Fruit fly (Drosophila melanogaster): Measurements from ENCODE around the gene CG31668.
A peak's percentile ranks its signal among the peaks of the same experiment; 100 is the strongest.

Gene CG31668

dm6 chr2L:2179366-2179765 lies 26.6 kb downstream of the CG31668 start (continued):
- 0 out of 2 replicates have a peak, but pooled peaks have one; percentile 20 for TF ChIP-seq gt (GFP tag; IDR thresholded peaks at IDR 0.05)
- peak; percentile 81 for TF ChIP-seq CG1647 (GFP tag; optimal IDR thresholded peaks at IDR 0.05)
- TF ChIP-seq toy (GFP tag; IDR thresholded peaks at IDR 0.05) = 0 out of 2 replicates have a peak, but pooled peaks have one; percentile 44
- TF ChIP-seq CG15696 (tag; optimal IDR thresholded peaks at IDR 0.05) = peak; percentile 14
- peak; percentile 47 for TF ChIP-seq CG14050 (GFP tag; IDR thresholded peaks at IDR 0.05)
- peak; percentile 40 for TF ChIP-seq CG1602 (GFP tag; optimal IDR thresholded peaks at IDR 0.05)
- TF ChIP-seq Meics (GFP tag; optimal IDR thresholded peaks at IDR 0.05) = peak; percentile 80
- peak; percentile 84 for TF ChIP-seq CG32532 (GFP tag; IDR thresholded peaks at IDR 0.05)
- TF ChIP-seq CG2120 (GFP tag; optimal IDR thresholded peaks at IDR 0.05) = peak; percentile 91
- TF ChIP-seq gce (GFP tag; IDR thresholded peaks at IDR 0.05) = no peak
- TF ChIP-seq HLH54F (GFP tag; optimal IDR thresholded peaks at IDR 0.05) = peak; percentile 83
- TF ChIP-seq nerfin-1 (tag; optimal IDR thresholded peaks at IDR 0.05) = peak; percentile 59
- peak; percentile 49 for TF ChIP-seq ssp (GFP tag; IDR thresholded peaks at IDR 0.05)
- no peak for TF ChIP-seq CG33557 (GFP tag; optimal IDR thresholded peaks at IDR 0.05)
- TF ChIP-seq CG10209 (GFP tag; optimal IDR thresholded peaks at IDR 0.05) = peak; percentile 77
- TF ChIP-seq Mrtf (GFP tag; IDR thresholded peaks at IDR 0.05) = peak; percentile 68
- TF ChIP-seq insv (GFP tag; optimal IDR thresholded peaks at IDR 0.05) = no peak
- TF ChIP-seq Rfx (GFP tag; IDR thresholded peaks at IDR 0.05) = peak; percentile 86
- TF ChIP-seq mirr (GFP tag; optimal IDR thresholded peaks at IDR 0.05) = peak; percentile 71
- peak; percentile 2 for TF ChIP-seq Nf-YC (tag; optimal IDR thresholded peaks at IDR 0.05)
- TF ChIP-seq CG8924 (tag; optimal IDR thresholded peaks at IDR 0.05) = peak; percentile 73
- TF ChIP-seq Aef1 (GFP tag; IDR thresholded peaks at IDR 0.05) = peak; percentile 63
- TF ChIP-seq Dek (tag; optimal IDR thresholded peaks at IDR 0.05) = peak; percentile 63
- no peak for TF ChIP-seq pros (GFP tag; optimal IDR thresholded peaks at IDR 0.05)
- TF ChIP-seq bsh (GFP tag; optimal IDR thresholded peaks at IDR 0.05) = peak in 1 of 2 experiments; percentile 57
- no peak for TF ChIP-seq bigmax (GFP tag; optimal IDR thresholded peaks at IDR 0.05)
- peak; percentile 28 for TF ChIP-seq Usf (GFP tag; optimal IDR thresholded peaks at IDR 0.05)
- peak; percentile 73 for TF ChIP-seq PHDP (tag; optimal IDR thresholded peaks at IDR 0.05)
- peak; percentile 48 for TF ChIP-seq schlank (tag; optimal IDR thresholded peaks at IDR 0.05)
- TF ChIP-seq CG11695 (GFP tag; IDR thresholded peaks at IDR 0.05) = peak; percentile 66
- no peak for TF ChIP-seq lola (GFP tag; optimal IDR thresholded peaks at IDR 0.05)
- TF ChIP-seq Dad (GFP tag; optimal IDR thresholded peaks at IDR 0.05) = peak; percentile 35
- peak; percentile 56 for TF ChIP-seq btn (GFP tag; optimal IDR thresholded peaks at IDR 0.05)
- no peak for TF ChIP-seq Dp (GFP tag; optimal IDR thresholded peaks at IDR 0.05)
- no peak for TF ChIP-seq Bdp1 (GFP tag; optimal IDR thresholded peaks at IDR 0.05)
- TF ChIP-seq CG12299 (tag; optimal IDR thresholded peaks at IDR 0.05) = peak; percentile 40
- TF ChIP-seq zf30C (GFP tag; optimal IDR thresholded peaks at IDR 0.05) = no peak
- TF ChIP-seq MTF-1 (GFP tag; optimal IDR thresholded peaks at IDR 0.05; ENCODE audit: borderline replicate concordance) = no peak
- peak; percentile 53 for TF ChIP-seq CG17829 (tag; optimal IDR thresholded peaks at IDR 0.05)
- TF ChIP-seq CG18476 (GFP tag; optimal IDR thresholded peaks at IDR 0.05) = peak; percentile 48
- TF ChIP-seq trh (GFP tag; optimal IDR thresholded peaks at IDR 0.05) = peak; percentile 54
- no peak for TF ChIP-seq CG14860 (GFP tag; IDR thresholded peaks at IDR 0.05; ENCODE audit: partially characterized antibody)
- TF ChIP-seq CG6854 (GFP tag; optimal IDR thresholded peaks at IDR 0.05) = no peak
- TF ChIP-seq Lpt (GFP tag; optimal IDR thresholded peaks at IDR 0.05) = no peak
- no peak for TF ChIP-seq dmrt11E (tag; optimal IDR thresholded peaks at IDR 0.05)
- peak; percentile 65 for TF ChIP-seq CG8944 (GFP tag; optimal IDR thresholded peaks at IDR 0.05)
- TF ChIP-seq Jarid2 (GFP tag; optimal IDR thresholded peaks at IDR 0.05) = peak; percentile 39
- TF ChIP-seq CG12155 (GFP tag; optimal IDR thresholded peaks at IDR 0.05) = peak; percentile 75
- 0 out of 3 replicates have a peak, but pooled peaks have one; percentile 50 for TF ChIP-seq CG2199 (GFP tag; IDR thresholded peaks at IDR 0.05)
- TF ChIP-seq luna (GFP tag; optimal IDR thresholded peaks at IDR 0.05) = peak; percentile 21
